Fruit fly (Drosophila melanogaster) whole organism, wandering third instar larva: ENCODE results near the gene yellow-e3.

Experiments
- Abd-B ChIP-seq: fragments of >200 bp; optimal IDR thresholded peaks from 2 replicates; lab custom pipeline; 2017; ENCODE audit warnings: missing biosample characterization, missing genetic modification characterization
- CG32264 ChIP-seq: fragments of 200-800 bp; sonication (Bioruptor generic); optimal IDR thresholded peaks from 2 replicates; lab custom pipeline; 2016; ENCODE audit warnings: missing biosample characterization, missing genetic modification characterization
- CG9705 ChIP-seq: fragments of 200-800 bp; sonication (Bioruptor generic); optimal IDR thresholded peaks from 2 replicates; lab custom pipeline; 2018; ENCODE audit warnings: missing biosample characterization, mild to moderate bottlenecking, missing genetic modification characterization
- CrebA ChIP-seq: fragments of 200-800 bp; sonication (Bioruptor generic); optimal IDR thresholded peaks from 2 replicates; lab custom pipeline; 2016; ENCODE audit warnings: missing biosample characterization, mild to moderate bottlenecking, missing genetic modification characterization, borderline replicate concordance
- Dfd ChIP-seq: fragments of >200 bp; optimal IDR thresholded peaks from 2 replicates; lab custom pipeline; 2017; ENCODE audit warnings: missing biosample characterization, missing genetic modification characterization
- Hnf4 ChIP-seq: fragments of 200-800 bp; sonication (Bioruptor generic); optimal IDR thresholded peaks from 2 replicates; lab custom pipeline; 2016; ENCODE audit warnings: missing biosample characterization, mild to moderate bottlenecking, missing genetic modification characterization
- Rel ChIP-seq, 2 experiments: fragments of 200-800 bp; sonication (Bioruptor generic) in 1 of 2; optimal IDR thresholded peaks; 2 replicates in 1 of 2; 3 replicates in 1 of 2; lab custom pipeline; 2016 to 2019; ENCODE audit warnings: mild to moderate bottlenecking in 2 of 2, missing biosample characterization in 2 of 2, missing genetic modification characterization in 2 of 2, moderate library complexity in 1 of 2
- foxo ChIP-seq, 2 experiments: fragments of 200-800 bp; sonication (Bioruptor generic); optimal IDR thresholded peaks; 2 replicates in 1 of 2; 3 replicates in 1 of 2; lab custom pipeline; 2016 to 2017; ENCODE audit warnings: missing biosample characterization in 2 of 2, missing genetic modification characterization in 2 of 2
- pan ChIP-seq: fragments of >200 bp; optimal IDR thresholded peaks from 2 replicates; lab custom pipeline; 2017
- psq ChIP-seq: fragments of 200-800 bp; sonication (Bioruptor generic); optimal IDR thresholded peaks from 3 replicates; lab custom pipeline; 2017; ENCODE audit warnings: missing biosample characterization, mild to moderate bottlenecking, missing genetic modification characterization, moderate library complexity
- sage ChIP-seq: fragments of 200-800 bp; sonication (Bioruptor generic); optimal IDR thresholded peaks from 2 replicates; lab custom pipeline; 2016; ENCODE audit warnings: missing biosample characterization, mild to moderate bottlenecking, missing genetic modification characterization

DNA sequence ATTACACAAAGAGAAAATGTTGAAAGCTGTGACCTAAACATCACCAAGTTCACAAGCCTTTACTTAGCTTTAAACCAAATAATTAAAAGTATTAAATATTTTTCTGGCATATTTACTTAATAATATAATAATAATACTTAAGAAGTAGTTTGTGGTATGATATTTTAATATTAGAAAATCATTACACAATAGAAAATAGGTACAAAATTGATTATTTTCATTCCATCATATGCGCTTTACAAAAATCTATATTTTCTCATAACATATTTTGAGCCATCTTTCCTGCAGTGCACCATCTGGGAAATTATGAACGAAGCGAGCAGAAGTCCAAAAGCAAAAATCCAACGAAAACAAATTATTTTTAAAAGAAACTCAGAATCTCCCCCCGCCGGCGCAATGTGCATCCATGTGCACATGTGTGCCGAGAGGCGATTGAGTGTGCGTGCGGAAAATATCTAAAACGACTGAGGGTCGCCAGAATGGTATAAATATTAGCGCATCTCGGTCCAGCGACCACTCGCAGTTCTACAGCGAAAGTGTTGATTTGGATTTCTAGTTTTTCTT is 20.9 kb upstream of the yellow-e3 start, which contains the start of gene Act87E:
- TF ChIP-seq Hnf4 (GFP tag; lab: Kevin White, UChicago), result no peak
- no peak for TF ChIP-seq Rel (GFP tag; optimal IDR thresholded peaks at IDR 0.05; lab: Kevin White, UChicago)
- TF ChIP-seq Rel (tag; optimal IDR thresholded peaks at IDR 0.05; lab: Kevin White, UChicago), result no peak
- no peak for TF ChIP-seq sage
- TF ChIP-seq CrebA, result no peak
- TF ChIP-seq CG32264, result no peak
- TF ChIP-seq Abd-B, result no peak
- no peak for TF ChIP-seq psq (GFP tag; lab: Kevin White, UChicago)
- no peak for TF ChIP-seq Dfd (GFP tag; lab: Kevin White, UChicago)
- no peak for TF ChIP-seq pan
- TF ChIP-seq foxo (GFP tag; optimal IDR thresholded peaks at IDR 0.05; lab: Kevin White, UChicago), result no peak
- no peak for TF ChIP-seq CG9705
